Fruit fly (Drosophila melanogaster): ENCODE data around the gene Taf1.
A peak's percentile ranks its signal among the peaks of the same experiment; 100 is the strongest.

Taf1 gene

dm6 chr3R:6659941-6660340 is 13.3 kb downstream of the Taf1 start, which contains the start of gene agt (continued):
- TF ChIP-seq CG14710 (tag; optimal IDR thresholded peaks at IDR 0.05) (peak; percentile 71), HmgZ (tag; optimal IDR thresholded peaks at IDR 0.05) (peak; percentile 77), chn (GFP tag; optimal IDR thresholded peaks at IDR 0.05) (no peak), grau (tag; optimal IDR thresholded peaks at IDR 0.05) (peak; percentile 16), CG10431 (GFP tag; optimal IDR thresholded peaks at IDR 0.05) (no peak), Rfx (GFP tag; IDR thresholded peaks at IDR 0.05) (0 out of 2 replicates have a peak, but pooled peaks have one; percentile 8), CG14667 (GFP tag; IDR thresholded peaks at IDR 0.05) (no peak), pita (GFP tag; optimal IDR thresholded peaks at IDR 0.05) (peak; percentile 79), knrl (GFP tag; IDR thresholded peaks at IDR 0.05; ENCODE audit: partially characterized antibody) (peak; percentile 42; the same call in 1 of the 3 replicates), stc (GFP tag; IDR thresholded peaks at IDR 0.05) (no peak), CG30020 (tag; optimal IDR thresholded peaks at IDR 0.05) (no peak), CG34376 (GFP tag; optimal IDR thresholded peaks at IDR 0.05) (no peak), CG3838 (GFP tag; optimal IDR thresholded peaks at IDR 0.05) (no peak), vnd (GFP tag; IDR thresholded peaks at IDR 0.05; ENCODE audit: partially characterized antibody) (no peak), CG4360 (GFP tag; IDR thresholded peaks at IDR 0.05) (no peak), sd (tag; optimal IDR thresholded peaks at IDR 0.05) (no peak), CG10979 (tag; optimal IDR thresholded peaks at IDR 0.05) (peak; percentile 14), Dref (GFP tag; IDR thresholded peaks at IDR 0.05) (no peak), trem (tag; optimal IDR thresholded peaks at IDR 0.05) (peak; percentile 78), twi (tag; optimal IDR thresholded peaks at IDR 0.05) (no peak), Poxn (GFP tag; IDR thresholded peaks at IDR 0.05) (no peak), Sry-δ (GFP tag; optimal IDR thresholded peaks at IDR 0.05) (peak; percentile 34), sc (optimal IDR thresholded peaks at IDR 0.05) (no peak), sc (GFP tag; optimal IDR thresholded peaks at IDR 0.05) (no peak), prd (optimal IDR thresholded peaks at IDR 0.05) (no peak), prd (GFP tag; IDR thresholded peaks at IDR 0.05) (0 out of 3 replicates have a peak, but pooled peaks have one; percentile 6), Sox102F (GFP tag; optimal IDR thresholded peaks at IDR 0.05) (no peak), Neu2 (GFP tag; optimal IDR thresholded peaks at IDR 0.05; ENCODE audit: borderline replicate concordance) (no peak), Max (GFP tag; optimal IDR thresholded peaks at IDR 0.05) (peak; percentile 11), sim (GFP tag; IDR thresholded peaks at IDR 0.05) (no peak), row (GFP tag; IDR thresholded peaks at IDR 0.05) (peak; percentile 48; the same call in 2 of the 3 replicates), bbx (GFP tag; IDR thresholded peaks at IDR 0.05; ENCODE audit: partially characterized antibody) (0 out of 2 replicates have a peak, but pooled peaks have one; percentile 35), nau (GFP tag; optimal IDR thresholded peaks at IDR 0.05) (no peak), lab (GFP tag; optimal IDR thresholded peaks at IDR 0.05) (no peak), CG3281 (GFP tag; optimal IDR thresholded peaks at IDR 0.05) (no peak), CG17186 (GFP tag; optimal IDR thresholded peaks at IDR 0.05) (peak; percentile 2), CG33213 (GFP tag; optimal IDR thresholded peaks at IDR 0.05) (peak; percentile 26), vvl (GFP tag; IDR thresholded peaks at IDR 0.05) (0 out of 2 replicates have a peak, but pooled peaks have one; percentile 25), unc-4 (GFP tag; IDR thresholded peaks at IDR 0.05; ENCODE audit: partially characterized antibody) (0 out of 2 replicates have a peak, but pooled peaks have one; percentile 15), zfh1 (GFP tag; IDR thresholded peaks at IDR 0.05) (no peak), CG15514 (GFP tag; optimal IDR thresholded peaks at IDR 0.05) (peak; percentile 73), CG6683 (GFP tag; optimal IDR thresholded peaks at IDR 0.05) (no peak), CG15601 (tag; optimal IDR thresholded peaks at IDR 0.05) (peak; percentile 10), YL-1 (GFP tag; optimal IDR thresholded peaks at IDR 0.05) (peak; percentile 66), CkIIα-i1 (GFP tag; IDR thresholded peaks at IDR 0.05) (no peak), CG18764 (GFP tag; optimal IDR thresholded peaks at IDR 0.05) (no peak), cg (GFP tag; optimal IDR thresholded peaks at IDR 0.05) (no peak), CG11504 (tag; optimal IDR thresholded peaks at IDR 0.05) (peak; percentile 39), CG3995 (GFP tag; optimal IDR thresholded peaks at IDR 0.05) (peak; percentile 80), sug (tag; optimal IDR thresholded peaks at IDR 0.05) (peak; percentile 27), CG9932 (GFP tag; IDR thresholded peaks at IDR 0.05) (0 out of 2 replicates have a peak, but pooled peaks have one; percentile 14)

Measured in whole organism, embryonic.